Worm (Caenorhabditis elegans): ENCODE results near the gene F57C12.6.

F57C12.6 gene

ce11 chrX:524498-524897 is 29.3 kb downstream of the F57C12.6 start:
- TF ChIP-seq dao-5 (tag; optimal IDR thresholded peaks at IDR 0.05) = no peak
- no peak for TF ChIP-seq W03F9.2 (tag; optimal IDR thresholded peaks at IDR 0.05)
- TF ChIP-seq him-1 (tag; optimal IDR thresholded peaks at IDR 0.05) = no peak

ce11 chrX:520881-521280 is 32.9 kb downstream of the F57C12.6 start, which contains the start of gene B0310.3:
TSS of gene B0310.3 (minus strand) at chrX:520981.
- TF ChIP-seq dao-5 (tag; optimal IDR thresholded peaks at IDR 0.05) = no peak
- TF ChIP-seq W03F9.2 (tag; optimal IDR thresholded peaks at IDR 0.05) = no peak
- no peak for TF ChIP-seq him-1 (tag; optimal IDR thresholded peaks at IDR 0.05)

ce11 chrX:514023-514422 is 39.8 kb downstream of the F57C12.6 start:
- TF ChIP-seq him-1 (tag; optimal IDR thresholded peaks at IDR 0.05) (no peak), dao-5 (tag; optimal IDR thresholded peaks at IDR 0.05) (no peak), W03F9.2 (tag; optimal IDR thresholded peaks at IDR 0.05) (no peak)

ce11 chrX:506848-507247 is 46.9 kb downstream of the F57C12.6 start, which contains the start of gene B0310.2:
TSS of gene B0310.2 (minus strand) at chrX:506948.
- TF ChIP-seq W03F9.2 (tag; optimal IDR thresholded peaks at IDR 0.05) (no peak), dao-5 (tag; optimal IDR thresholded peaks at IDR 0.05) (no peak), him-1 (tag; optimal IDR thresholded peaks at IDR 0.05) (no peak)

ce11 chrX:505014-505413 is 48.8 kb downstream of the F57C12.6 start:
- no peak for TF ChIP-seq dao-5 (tag; optimal IDR thresholded peaks at IDR 0.05)
- no peak for TF ChIP-seq W03F9.2 (tag; optimal IDR thresholded peaks at IDR 0.05)
- no peak for TF ChIP-seq him-1 (tag; optimal IDR thresholded peaks at IDR 0.05)

ce11 chrX:504046-504843 is 49.5 kb downstream of the F57C12.6 start:
- TF ChIP-seq W03F9.2 (tag; optimal IDR thresholded peaks at IDR 0.05) (no peak), him-1 (tag; optimal IDR thresholded peaks at IDR 0.05) (no peak), dao-5 (tag; optimal IDR thresholded peaks at IDR 0.05) (no peak)
